Worm (Caenorhabditis elegans) whole organism, late embryonic: Measurements from ENCODE around the gene Y46G5A.7.

Experiments
- C08G9.2 ChIP-seq: sonication (generic microtip); optimal IDR thresholded peaks from 2 replicates; lab custom pipeline; 2016; ENCODE audit warnings: mild to moderate bottlenecking, missing genetic modification characterization, moderate library complexity, missing compliant biosample characterization
- C38D4.7 ChIP-seq: fragments of 200-800 bp; sonication (Bioruptor generic); optimal IDR thresholded peaks from 2 replicates; lab custom pipeline; 2018; ENCODE audit warnings: mild to moderate bottlenecking, missing genetic modification characterization, moderate library complexity, missing compliant biosample characterization
- K09A11.1 ChIP-seq: sonication (generic microtip); optimal IDR thresholded peaks from 2 replicates; lab custom pipeline; 2017; ENCODE audit warnings: antibody characterized with exemption, mild to moderate bottlenecking, missing genetic modification characterization, missing compliant biosample characterization; ENCODE audit not compliant: insufficient read depth
- ama-1 ChIP-seq: fragments of 150-350 bp; optimal IDR thresholded peaks from 2 replicates; lab custom pipeline; 2014
- ceh-14 ChIP-seq: sonication (generic microtip); optimal IDR thresholded peaks from 2 replicates; lab custom pipeline; 2016; ENCODE audit warnings: missing genotype, missing genetic modification characterization, missing compliant biosample characterization
- ceh-18 ChIP-seq: sonication (generic microtip); optimal IDR thresholded peaks from 2 replicates; lab custom pipeline; 2016; ENCODE audit warnings: missing genetic modification characterization, missing compliant biosample characterization
- ceh-19 ChIP-seq: fragments of 200-800 bp; sonication (Bioruptor generic); optimal IDR thresholded peaks from 2 replicates; lab custom pipeline; 2018; ENCODE audit warnings: mild to moderate bottlenecking, missing genetic modification characterization, missing compliant biosample characterization
- ceh-2 ChIP-seq: sonication (generic microtip); optimal IDR thresholded peaks from 2 replicates; lab custom pipeline; 2016; ENCODE audit warnings: missing genotype, missing genetic modification characterization, missing compliant biosample characterization
- ceh-22 ChIP-seq: sonication (generic microtip); optimal IDR thresholded peaks from 2 replicates; lab custom pipeline; 2017; ENCODE audit warnings: missing biosample characterization, missing genetic modification characterization
- ceh-31 ChIP-seq: sonication (generic microtip); optimal IDR thresholded peaks from 2 replicates; lab custom pipeline; 2016; ENCODE audit warnings: missing genetic modification characterization, missing compliant biosample characterization
- ceh-45 ChIP-seq: fragments of 200-800 bp; sonication (Bioruptor generic); IDR thresholded peaks from 2 replicates; pipeline ENCODE4 v1.3.6; 2022; ENCODE audit warnings: missing genetic modification reagents, missing genetic modification characterization, missing compliant biosample characterization
- ceh-48 ChIP-seq: sonication (generic microtip); optimal IDR thresholded peaks from 2 replicates; lab custom pipeline; 2016; ENCODE audit warnings: missing genetic modification characterization, inconsistent platforms, missing compliant biosample characterization
- ceh-6 ChIP-seq: fragments of 200-800 bp; sonication (Bioruptor generic); optimal IDR thresholded peaks from 2 replicates; lab custom pipeline; 2018; ENCODE audit warnings: mild to moderate bottlenecking, missing genetic modification characterization, missing compliant biosample characterization
- che-1 ChIP-seq: sonication (generic microtip); optimal IDR thresholded peaks from 2 replicates; lab custom pipeline; 2016; ENCODE audit warnings: mild to moderate bottlenecking, missing genetic modification characterization, missing compliant biosample characterization
- dmd-4 ChIP-seq: sonication (generic microtip); optimal IDR thresholded peaks from 2 replicates; lab custom pipeline; 2016; ENCODE audit warnings: borderline replicate concordance, missing genetic modification characterization, missing compliant biosample characterization
- dve-1 ChIP-seq: sonication (generic microtip); optimal IDR thresholded peaks from 2 replicates; lab custom pipeline; 2017; ENCODE audit warnings: antibody characterized with exemption, mild to moderate bottlenecking, missing genetic modification characterization, missing compliant biosample characterization
- elt-2 ChIP-seq: sonication (generic microtip); optimal IDR thresholded peaks from 2 replicates; lab custom pipeline; 2016; ENCODE audit warnings: missing genetic modification reagents, missing genetic modification characterization, missing compliant biosample characterization
- fkh-6 ChIP-seq: sonication (generic microtip); optimal IDR thresholded peaks from 2 replicates; lab custom pipeline; 2016; ENCODE audit warnings: missing genetic modification characterization, missing compliant biosample characterization
- gmeb-2 ChIP-seq: sonication (generic microtip); optimal IDR thresholded peaks from 2 replicates; lab custom pipeline; 2016; ENCODE audit warnings: missing genetic modification characterization, inconsistent platforms, missing compliant biosample characterization
- hlh-13 ChIP-seq: fragments of 200-800 bp; sonication (Bioruptor generic); optimal IDR thresholded peaks from 2 replicates; lab custom pipeline; 2018; ENCODE audit warnings: mild to moderate bottlenecking, missing genetic modification characterization, missing compliant biosample characterization
- hlh-15 ChIP-seq: sonication (generic microtip); optimal IDR thresholded peaks from 2 replicates; lab custom pipeline; 2016; ENCODE audit warnings: missing genetic modification characterization, missing compliant biosample characterization
- lim-6 ChIP-seq: sonication (generic microtip); optimal IDR thresholded peaks from 2 replicates; lab custom pipeline; 2016; ENCODE audit warnings: missing genetic modification characterization, missing compliant biosample characterization
- nhr-11 ChIP-seq: fragments of 150-350 bp; optimal IDR thresholded peaks from 2 replicates; lab custom pipeline; 2014; ENCODE audit warnings: missing biosample characterization, missing genetic modification characterization
- nhr-232 ChIP-seq: sonication (generic microtip); optimal IDR thresholded peaks from 2 replicates; lab custom pipeline; 2016; ENCODE audit warnings: missing genetic modification characterization, missing compliant biosample characterization
- npax-4 ChIP-seq: sonication (generic microtip); optimal IDR thresholded peaks from 2 replicates; lab custom pipeline; 2016; ENCODE audit warnings: missing genetic modification characterization, missing compliant biosample characterization
- pag-3 ChIP-seq: sonication (generic microtip); optimal IDR thresholded peaks from 2 replicates; lab custom pipeline; 2016; ENCODE audit warnings: missing compliant biosample characterization, missing genetic modification characterization, borderline replicate concordance
- rnt-1 ChIP-seq: sonication (generic microtip); optimal IDR thresholded peaks from 2 replicates; lab custom pipeline; 2016; ENCODE audit warnings: missing genetic modification characterization, missing compliant biosample characterization
- tbx-2 ChIP-seq: sonication (generic microtip); optimal IDR thresholded peaks from 2 replicates; lab custom pipeline; 2016; ENCODE audit warnings: missing genetic modification characterization, missing compliant biosample characterization
- ttx-3 ChIP-seq: sonication (generic microtip); optimal IDR thresholded peaks from 2 replicates; lab custom pipeline; 2016; ENCODE audit warnings: missing genetic modification reagents, missing genetic modification characterization, missing compliant biosample characterization
- unc-42 ChIP-seq: sonication (generic microtip); optimal IDR thresholded peaks from 2 replicates; lab custom pipeline; 2016; ENCODE audit warnings: missing genotype, missing genetic modification characterization, missing compliant biosample characterization
- unc-55 ChIP-seq: sonication (generic microtip); optimal IDR thresholded peaks from 2 replicates; lab custom pipeline; 2017; ENCODE audit warnings: missing biosample characterization, missing genetic modification reagents, missing genetic modification characterization
- unc-86 ChIP-seq: sonication (generic microtip); optimal IDR thresholded peaks from 2 replicates; lab custom pipeline; 2016; ENCODE audit warnings: missing genetic modification characterization, missing compliant biosample characterization
- zip-5 ChIP-seq: sonication (generic microtip); optimal IDR thresholded peaks from 2 replicates; lab custom pipeline; 2016; ENCODE audit warnings: missing genetic modification characterization, missing compliant biosample characterization
- ztf-16 ChIP-seq: sonication (generic microtip); optimal IDR thresholded peaks from 2 replicates; lab custom pipeline; 2017; ENCODE audit warnings: missing genetic modification characterization, missing compliant biosample characterization

Gene Y46G5A.7

DNA sequence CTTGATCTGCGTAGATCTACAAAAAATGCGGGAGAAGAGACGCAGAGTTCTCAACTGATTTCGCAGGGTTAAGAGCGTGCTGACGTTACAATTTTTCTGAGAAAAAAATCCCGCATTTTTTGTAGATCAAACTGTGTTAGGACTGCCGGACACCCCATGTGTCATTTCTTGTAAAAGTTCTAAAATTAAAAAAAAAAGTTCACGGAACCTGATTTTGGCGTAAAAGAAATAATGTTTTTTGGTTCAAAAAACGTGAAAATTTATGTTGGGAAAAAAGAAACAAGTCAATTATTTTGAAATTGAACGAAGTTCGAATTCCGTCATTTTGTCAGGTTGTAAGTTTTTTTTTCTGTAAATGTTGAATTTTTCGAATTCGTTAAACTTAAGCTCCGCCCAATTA is 20.2 kb upstream of the Y46G5A.7 start, which contains the start of gene Y46G5A.34:
TSS of gene Y46G5A.34 (plus strand) at position 301 of the 400 bp plus-strand sequence.
- TF ChIP-seq ceh-2 (tag; lab: Kevin White, UChicago): no peak
- no peak for TF ChIP-seq dve-1
- no peak for TF ChIP-seq tbx-2 (tag; lab: Kevin White, UChicago)
- no peak for TF ChIP-seq gmeb-2 (tag; lab: Kevin White, UChicago)
- no peak for TF ChIP-seq rnt-1 (tag; lab: Kevin White, UChicago)
- TF ChIP-seq ceh-19: no peak
- TF ChIP-seq ceh-31 (tag; lab: Kevin White, UChicago): no peak
- TF ChIP-seq ttx-3 (tag; lab: Kevin White, UChicago): no peak
- TF ChIP-seq hlh-13 (GFP tag; lab: Kevin White, UChicago): no peak
- no peak for TF ChIP-seq pag-3 (tag; lab: Kevin White, UChicago)
- no peak for TF ChIP-seq ceh-22 (tag; lab: Kevin White, UChicago)
- TF ChIP-seq ztf-16 (tag; lab: Kevin White, UChicago): no peak
- no peak for TF ChIP-seq unc-42 (tag; lab: Kevin White, UChicago)
- TF ChIP-seq ceh-14 (tag; lab: Kevin White, UChicago): no peak
- TF ChIP-seq C38D4.7 (GFP tag; lab: Kevin White, UChicago): no peak

DNA sequence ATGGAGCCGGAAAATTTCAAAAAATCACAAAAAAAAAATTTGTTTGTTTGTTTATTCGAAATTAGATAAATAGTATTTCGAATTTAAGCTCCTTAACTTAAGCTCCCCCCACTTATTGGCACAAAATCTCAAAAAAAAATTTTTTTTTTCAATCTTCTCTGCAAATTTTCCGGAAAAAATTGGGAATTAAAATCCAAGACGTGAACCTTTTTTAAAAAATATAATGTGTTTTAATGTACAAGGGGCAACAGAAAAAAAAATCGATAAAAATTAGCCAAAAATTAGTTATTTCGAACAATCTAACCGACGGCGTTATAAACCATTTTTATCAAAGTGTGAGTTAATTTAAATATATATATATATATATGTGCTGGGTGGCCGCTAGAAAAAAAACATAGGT is 18.3 kb upstream of the Y46G5A.7 start, which contains the start of gene Y46G5A.14:
TSS of gene Y46G5A.14 (plus strand) at position 301 of the 400 bp plus-strand sequence.
- TF ChIP-seq npax-4 (tag; lab: Kevin White, UChicago) (no peak), ceh-19 (no peak), lim-6 (no peak), unc-55 (GFP tag; lab: Kevin White, UChicago) (no peak), ceh-22 (tag; lab: Kevin White, UChicago) (no peak), hlh-15 (tag; lab: Kevin White, UChicago) (no peak)
- TF ChIP-seq, all 69 proteins: peak for 0

DNA sequence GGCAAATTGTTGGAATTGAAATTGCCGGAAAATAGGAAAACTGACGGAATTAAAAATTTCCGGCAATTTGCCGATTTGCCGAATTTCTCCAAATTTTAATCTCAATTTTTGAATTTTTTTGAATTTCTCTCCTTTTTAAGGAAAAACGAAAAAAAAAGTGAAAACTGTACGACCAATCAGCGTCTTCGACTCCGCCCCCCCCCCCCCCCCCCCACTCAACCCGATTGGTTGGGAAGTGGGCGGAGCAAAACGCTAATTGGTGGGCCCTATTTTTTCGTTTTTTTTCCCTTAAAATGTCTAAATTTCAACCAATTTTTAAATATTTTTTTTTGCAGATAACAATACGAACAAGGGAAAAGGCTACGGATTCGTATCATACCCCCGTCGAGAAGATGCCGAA is 13.8 kb upstream of the Y46G5A.7 start:
- TF ChIP-seq ztf-16 (tag; lab: Kevin White, UChicago) (no peak), K09A11.1 (tag; lab: Kevin White, UChicago) (no peak), ceh-45 (no peak), ceh-18 (no peak), fkh-6 (tag; lab: Kevin White, UChicago) (no peak), nhr-11 (tag; lab: Kevin White, UChicago) (no peak), gmeb-2 (tag; lab: Kevin White, UChicago) (no peak), che-1 (tag; lab: Kevin White, UChicago) (no peak), npax-4 (tag; lab: Kevin White, UChicago) (no peak), nhr-232 (tag; lab: Kevin White, UChicago) (no peak), ama-1 (lab: Kevin White, UChicago) (no peak), dmd-4 (tag; lab: Kevin White, UChicago) (no peak), ceh-6 (GFP tag; lab: Kevin White, UChicago) (no peak), C08G9.2 (tag; lab: Kevin White, UChicago) (no peak)

DNA sequence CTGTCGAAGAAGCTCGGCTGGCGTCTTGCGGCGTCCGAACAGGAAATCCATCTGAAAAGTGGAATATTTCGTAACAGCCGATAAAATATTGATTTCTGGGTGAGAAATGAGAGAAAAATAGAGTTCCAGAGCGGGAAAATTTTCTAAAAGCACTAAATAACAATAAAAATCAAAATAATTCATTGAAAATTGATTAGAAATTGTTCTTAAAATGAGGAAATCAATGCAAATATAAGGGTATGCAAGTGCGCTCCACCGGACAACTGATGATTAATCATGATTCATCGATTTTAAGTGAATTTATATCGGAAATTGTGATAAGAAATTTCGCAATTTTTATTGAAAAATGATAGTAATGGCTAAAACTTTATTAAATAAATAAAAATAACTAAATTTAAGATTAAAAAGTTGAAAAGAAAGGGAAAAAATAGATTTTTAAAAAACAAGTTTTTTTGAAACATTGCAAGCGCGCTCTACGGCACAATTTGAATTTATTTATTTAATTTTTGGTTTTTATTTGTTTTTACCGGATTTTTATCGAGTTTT is 12.1 kb upstream of the Y46G5A.7 start, which contains the start of the genes vps-2 and tiar-2:
TSS of gene vps-2 (minus strand) at position 51 of the 546 bp plus-strand sequence.
TSS of gene tiar-2 (plus strand) at position 520 of the 546 bp plus-strand sequence.
- TF ChIP-seq ztf-16 (tag; lab: Kevin White, UChicago): no peak
- TF ChIP-seq tbx-2 (tag; lab: Kevin White, UChicago): no peak
- TF ChIP-seq ceh-48 (tag; lab: Kevin White, UChicago): peak; percentile 59
- peak; percentile 73 for TF ChIP-seq unc-42 (tag; lab: Kevin White, UChicago)
- TF ChIP-seq zip-5 (tag; lab: Kevin White, UChicago): no peak
- peak; percentile 13 for TF ChIP-seq elt-2 (tag; lab: Kevin White, UChicago)
- TF ChIP-seq unc-86 (tag; lab: Kevin White, UChicago): no peak
